Fruit fly (Drosophila melanogaster): ENCODE measurements around the gene CG7135.

CG7135 gene

dm6 chrX:18094747-18095352 lies 8.6 kb upstream of the CG7135 start:
- no peak for TF ChIP-seq CG17801 (GFP tag; optimal IDR thresholded peaks at IDR 0.05; ENCODE audit: partially characterized antibody)

dm6 chrX:18100146-18100669 lies 3.2 kb upstream of the CG7135 start:
- TF ChIP-seq CG17801 (GFP tag; optimal IDR thresholded peaks at IDR 0.05; ENCODE audit: partially characterized antibody) = no peak

dm6 chrX:18101098-18101711 lies 2.2 kb upstream of the CG7135 start, which contains the start of gene Mvb12:
Gene Mvb12, minus strand, starts transcription at chrX:18101314.
- no peak for TF ChIP-seq CG17801 (GFP tag; optimal IDR thresholded peaks at IDR 0.05; ENCODE audit: partially characterized antibody)

dm6 chrX:18101778-18102177 lies 1.7 kb upstream of the CG7135 start, which contains the start of gene Taf8:
Gene Taf8, plus strand, starts transcription at chrX:18101970.
- TF ChIP-seq CG17801 (GFP tag; optimal IDR thresholded peaks at IDR 0.05; ENCODE audit: partially characterized antibody) = no peak

- no peak for TF ChIP-seq CG17801 (GFP tag; optimal IDR thresholded peaks at IDR 0.05; ENCODE audit: partially characterized antibody)
These were observed 3.2 kb downstream of the CG7135 start for dm6 chrX:18106686-18107085.

- no peak for TF ChIP-seq CG17801 (GFP tag; optimal IDR thresholded peaks at IDR 0.05; ENCODE audit: partially characterized antibody)
These were observed 5.2 kb downstream of the CG7135 start for dm6 chrX:18108676-18109075.

dm6 chrX:18114770-18115169 lies 11.3 kb downstream of the CG7135 start:
- TF ChIP-seq CG17801 (GFP tag; optimal IDR thresholded peaks at IDR 0.05; ENCODE audit: partially characterized antibody) = no peak

dm6 chrX:18116811-18117383 lies 13.4 kb downstream of the CG7135 start, which contains the start of gene wupA:
Gene wupA, minus strand, starts transcription at chrX:18116922.
- TF ChIP-seq CG17801 (GFP tag; optimal IDR thresholded peaks at IDR 0.05; ENCODE audit: partially characterized antibody) = no peak

- no peak for TF ChIP-seq CG17801 (GFP tag; optimal IDR thresholded peaks at IDR 0.05; ENCODE audit: partially characterized antibody)
These were observed 15.1 kb downstream of the CG7135 start for dm6 chrX:18118519-18118918.

dm6 chrX:18125520-18125919 lies 22.1 kb downstream of the CG7135 start:
- no peak for TF ChIP-seq CG17801 (GFP tag; optimal IDR thresholded peaks at IDR 0.05; ENCODE audit: partially characterized antibody)

- no peak for TF ChIP-seq CG17801 (GFP tag; optimal IDR thresholded peaks at IDR 0.05; ENCODE audit: partially characterized antibody)
These were observed 25.8 kb downstream of the CG7135 start for dm6 chrX:18129297-18129696.

- no peak for TF ChIP-seq CG17801 (GFP tag; optimal IDR thresholded peaks at IDR 0.05; ENCODE audit: partially characterized antibody)
These were observed 26.7 kb downstream of the CG7135 start, which contains the start of gene CG43133 for dm6 chrX:18130168-18130567. Gene CG43133, minus strand, starts transcription at chrX:18130178.

dm6 chrX:18136059-18136458 lies 32.6 kb downstream of the CG7135 start:
- no peak for TF ChIP-seq CG17801 (GFP tag; optimal IDR thresholded peaks at IDR 0.05; ENCODE audit: partially characterized antibody)

dm6 chrX:18136910-18137849 lies 33.7 kb downstream of the CG7135 start, which contains the start of gene ari-1:
Gene ari-1, minus strand, starts transcription at chrX:18137784.
- no peak for TF ChIP-seq CG17801 (GFP tag; optimal IDR thresholded peaks at IDR 0.05; ENCODE audit: partially characterized antibody)

dm6 chrX:18138297-18138696 lies 34.8 kb downstream of the CG7135 start, which contains the start of gene CG43229:
Gene CG43229, plus strand, starts transcription at chrX:18138542.
- TF ChIP-seq CG17801 (GFP tag; optimal IDR thresholded peaks at IDR 0.05; ENCODE audit: partially characterized antibody) = no peak
